Fruit fly (Drosophila melanogaster) S2 (cell line): Measurements from ENCODE around the gene Ldaf1.

ENCODE experiments used
- CG8478 ChIP-seq: fragments of >200 bp; optimal IDR thresholded peaks from 2 replicates; lab custom pipeline; 2018
- CTCF ChIP-seq, 2 experiments: fragments of >200 bp; optimal IDR thresholded peaks; 2 replicates each; lab custom pipeline; 2018

DNA sequence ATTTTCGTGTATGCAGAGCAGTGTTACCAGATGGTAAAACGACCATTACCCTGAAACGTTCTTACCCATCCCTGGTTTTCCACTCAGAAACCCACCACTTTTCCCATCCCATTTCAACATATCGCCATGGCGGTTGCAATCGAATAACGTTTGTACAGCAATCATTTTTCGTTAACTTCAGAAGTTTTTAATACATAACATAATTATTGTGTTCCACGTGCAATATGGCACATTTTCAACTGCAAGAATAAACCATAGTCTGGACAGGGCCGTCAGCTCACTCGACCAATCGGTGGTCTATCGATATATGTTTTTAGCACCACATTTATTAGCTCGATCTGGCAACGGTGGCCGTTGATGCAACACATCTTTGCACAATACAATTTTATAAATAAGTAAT, 11.8 kb downstream of the Ldaf1 start, which contains the start of the genes trr and mRpL16:
- TF ChIP-seq CTCF (optimal IDR thresholded peaks at IDR 0.05; lab: Kevin White, UChicago) (peak in 1 of 2 experiments; percentile 33), CG8478 (lab: Kevin White, UChicago) (no peak)
